Worm (Caenorhabditis elegans) whole organism, L1 larva: ENCODE measurements around the gene C27A7.6.
A peak's percentile ranks its signal among the peaks of the same experiment; 100 is the strongest.
"Not testable (repeated sequence)": the region's sequence is repeated elsewhere in the genome, so short reads cannot be mapped to it uniquely, and the experiment has no call there.

Experiments
- C16A3.4 ChIP-seq: fragments of 150-350 bp; optimal IDR thresholded peaks from 2 replicates; lab custom pipeline; 2014; ENCODE audit warnings: missing biosample characterization, missing genetic modification characterization
- ceh-63 ChIP-seq: fragments of 200-800 bp; sonication (Bioruptor generic); optimal IDR thresholded peaks from 2 replicates; lab custom pipeline; 2018; ENCODE audit warnings: mild to moderate bottlenecking, missing genetic modification characterization, missing compliant biosample characterization
- ceh-8 ChIP-seq: fragments of 200-800 bp; sonication (Bioruptor generic); optimal IDR thresholded peaks from 2 replicates; lab custom pipeline; 2018; ENCODE audit warnings: mild to moderate bottlenecking, missing genetic modification characterization, moderate library complexity, missing compliant biosample characterization
- ces-1 ChIP-seq: fragments of 150-350 bp; optimal IDR thresholded peaks from 2 replicates; lab custom pipeline; 2014; ENCODE audit warnings: missing biosample characterization, missing genetic modification reagents, missing genetic modification characterization
- efl-3 ChIP-seq: fragments of 200-800 bp; sonication (Bioruptor generic); optimal IDR thresholded peaks from 2 replicates; lab custom pipeline; 2018; ENCODE audit warnings: mild to moderate bottlenecking, missing genetic modification characterization, missing compliant biosample characterization
- elt-3 ChIP-seq, 6 experiments: fragments of 150-350 bp in 1 of 6; sonication (generic microtip); optimal IDR thresholded peaks; 2 replicates each; lab custom pipeline; 2017 to 2018; ENCODE audit warnings: missing biosample characterization in 6 of 6, missing genetic modification characterization in 6 of 6, inconsistent platforms in 1 of 6
- fkh-4 ChIP-seq: sonication (generic microtip); optimal IDR thresholded peaks from 2 replicates; lab custom pipeline; 2016; ENCODE audit warnings: missing compliant biosample characterization, missing genetic modification characterization, borderline replicate concordance
- fkh-8 ChIP-seq: sonication (generic microtip); optimal IDR thresholded peaks from 2 replicates; lab custom pipeline; 2016; ENCODE audit warnings: mild to moderate bottlenecking, missing genetic modification characterization, missing compliant biosample characterization
- hpl-2 ChIP-seq: fragments of 150-350 bp; optimal IDR thresholded peaks from 2 replicates; lab custom pipeline; 2014; ENCODE audit warnings: missing biosample characterization, missing genetic modification reagents, missing genetic modification characterization
- irx-1 ChIP-seq: sonication (generic microtip); optimal IDR thresholded peaks from 2 replicates; lab custom pipeline; 2016; ENCODE audit warnings: missing genetic modification characterization, missing compliant biosample characterization
- lin-13 ChIP-seq: fragments of 150-350 bp; optimal IDR thresholded peaks from 2 replicates; lab custom pipeline; 2014; ENCODE audit warnings: missing biosample characterization, missing genetic modification reagents, missing genetic modification characterization
- lin-14 ChIP-seq: fragments of 200-800 bp; sonication (Bioruptor generic); optimal IDR thresholded peaks from 2 replicates; lab custom pipeline; 2018; ENCODE audit warnings: mild to moderate bottlenecking, missing genetic modification characterization, moderate library complexity, missing compliant biosample characterization
- lsy-2 ChIP-seq, 2 experiments: fragments of 150-350 bp; optimal IDR thresholded peaks; 2 replicates each; lab custom pipeline; 2014; ENCODE audit warnings: missing biosample characterization in 2 of 2, missing genetic modification characterization in 2 of 2
- mep-1 ChIP-seq: fragments of 150-350 bp; optimal IDR thresholded peaks from 2 replicates; lab custom pipeline; 2014; ENCODE audit warnings: missing biosample characterization, missing genetic modification characterization
- nhr-237 ChIP-seq: fragments of 150-350 bp; optimal IDR thresholded peaks from 2 replicates; lab custom pipeline; 2014; ENCODE audit warnings: missing biosample characterization, missing genetic modification characterization
- nhr-28 ChIP-seq: fragments of 150-350 bp; optimal IDR thresholded peaks from 2 replicates; lab custom pipeline; 2014; ENCODE audit warnings: missing biosample characterization, missing genetic modification characterization
- nhr-47 ChIP-seq: sonication (generic microtip); optimal IDR thresholded peaks from 2 replicates; lab custom pipeline; 2016; ENCODE audit warnings: mild to moderate bottlenecking, missing genetic modification characterization, moderate library complexity, missing compliant biosample characterization
- nhr-71 ChIP-seq: sonication (generic microtip); optimal IDR thresholded peaks from 2 replicates; lab custom pipeline; 2016; ENCODE audit warnings: mild to moderate bottlenecking, missing genetic modification characterization, moderate library complexity, missing compliant biosample characterization
- nhr-77 ChIP-seq: fragments of 150-350 bp; optimal IDR thresholded peaks from 2 replicates; lab custom pipeline; 2014; ENCODE audit warnings: missing biosample characterization, missing genetic modification characterization
- nhr-90 ChIP-seq: sonication (generic microtip); optimal IDR thresholded peaks from 2 replicates; lab custom pipeline; 2016; ENCODE audit warnings: mild to moderate bottlenecking, missing genetic modification characterization, missing compliant biosample characterization; ENCODE audit not compliant: poor library complexity
- pag-3 ChIP-seq: sonication (generic microtip); optimal IDR thresholded peaks from 2 replicates; lab custom pipeline; 2017; ENCODE audit warnings: missing genetic modification characterization, mild to moderate bottlenecking, missing compliant biosample characterization, antibody characterized with exemption, borderline replicate concordance; ENCODE audit not compliant: insufficient read depth
- rnt-1 ChIP-seq: sonication (generic microtip); optimal IDR thresholded peaks from 2 replicates; lab custom pipeline; 2016; ENCODE audit warnings: mild to moderate bottlenecking, missing genetic modification characterization, moderate library complexity, missing compliant biosample characterization
- swsn-7 ChIP-seq: sonication (generic microtip); optimal IDR thresholded peaks from 2 replicates; lab custom pipeline; 2016; ENCODE audit warnings: missing genetic modification characterization, missing compliant biosample characterization
- tbx-2 ChIP-seq: sonication (generic microtip); optimal IDR thresholded peaks from 2 replicates; lab custom pipeline; 2016; ENCODE audit warnings: missing genetic modification characterization, missing compliant biosample characterization
- unc-30 ChIP-seq: sonication (generic microtip); optimal IDR thresholded peaks from 2 replicates; lab custom pipeline; 2017; ENCODE audit warnings: missing biosample characterization, missing genetic modification characterization
- unc-62 ChIP-seq: fragments of 150-350 bp; optimal IDR thresholded peaks from 2 replicates; lab custom pipeline; 2014; ENCODE audit warnings: missing biosample characterization, missing genetic modification reagents, missing genetic modification characterization
- vab-15 ChIP-seq: sonication (generic microtip); optimal IDR thresholded peaks from 2 replicates; lab custom pipeline; 2017; ENCODE audit warnings: missing genotype, mild to moderate bottlenecking, missing genetic modification characterization, missing compliant biosample characterization
- xbp-1 ChIP-seq: sonication (generic microtip); optimal IDR thresholded peaks from 2 replicates; lab custom pipeline; 2016; ENCODE audit warnings: missing genetic modification characterization, missing compliant biosample characterization
- zag-1 ChIP-seq: fragments of 150-350 bp; optimal IDR thresholded peaks from 2 replicates; lab custom pipeline; 2014; ENCODE audit warnings: missing biosample characterization, missing genetic modification characterization
- zip-4 ChIP-seq: fragments of 200-800 bp; sonication (Bioruptor generic); optimal IDR thresholded peaks from 2 replicates; lab custom pipeline; 2018; ENCODE audit warnings: mild to moderate bottlenecking, missing genetic modification characterization, moderate library complexity, missing compliant biosample characterization
- ztf-4 ChIP-seq: fragments of 150-350 bp; optimal IDR thresholded peaks from 2 replicates; lab custom pipeline; 2014; ENCODE audit warnings: missing biosample characterization, missing genetic modification characterization

C27A7.6 gene

ce11 chrV:12130688-12131087 lies at the start of gene C27A7.6:
Gene C27A7.6 (minus strand): TSS chrV:12130788.
- TF ChIP-seq irx-1, nhr-71, nhr-28 (tag; lab: Kevin White, UChicago): not testable (repeated sequence)

ce11 chrV:12179338-12179737 lies 48.8 kb upstream of the C27A7.6 start, which contains the start of gene clec-224:
Gene clec-224 (minus strand): TSS chrV:12179438.
- no peak for TF ChIP-seq fkh-4
- no peak for TF ChIP-seq tbx-2 (tag; lab: Kevin White, UChicago)
- TF ChIP-seq ces-1 (GFP tag; lab: Kevin White, UChicago) = no peak
- TF ChIP-seq zag-1 (tag; lab: Kevin White, UChicago) = no peak

ce11 chrV:12170114-12170513 lies 39.5 kb upstream of the C27A7.6 start, which contains the start of gene ZK863.1:
Gene ZK863.1 (minus strand): TSS chrV:12170214.
- TF ChIP-seq nhr-47 (tag; lab: Kevin White, UChicago) (no peak), fkh-4 (no peak), lin-14 (peak; percentile 35), ces-1 (GFP tag; lab: Kevin White, UChicago) (no peak)

- no peak for TF ChIP-seq hpl-2 (GFP tag; lab: Kevin White, UChicago)
- no peak for TF ChIP-seq unc-62 (GFP tag; lab: Kevin White, UChicago)
- TF ChIP-seq, all 84 proteins: peak for 0
Measured at ce11 chrV:12167653-12168052, 37.1 kb upstream of the C27A7.6 start, which contains the start of gene col-37. Gene col-37 (minus strand): TSS chrV:12167753.

- TF ChIP-seq elt-3 (tag; optimal IDR thresholded peaks at IDR 0.05; lab: Kevin White, UChicago) (no peak), ceh-8 (GFP tag; lab: Kevin White, UChicago) (peak; percentile 43)
Measured at ce11 chrV:12167031-12167430, 36.4 kb upstream of the C27A7.6 start.

- no peak for TF ChIP-seq swsn-7 (tag; lab: Kevin White, UChicago)
- no peak for TF ChIP-seq zip-4
- TF ChIP-seq nhr-28 (tag; lab: Kevin White, UChicago) = no peak
- no peak for TF ChIP-seq ztf-4 (tag; lab: Kevin White, UChicago)
- TF ChIP-seq unc-30 = no peak
- no peak for TF ChIP-seq rnt-1 (tag; lab: Kevin White, UChicago)
- no peak for TF ChIP-seq lin-13
- TF ChIP-seq efl-3 (GFP tag; lab: Kevin White, UChicago) = no peak
- TF ChIP-seq pag-3 (tag; lab: Kevin White, UChicago) = no peak
- TF ChIP-seq zag-1 (tag; lab: Kevin White, UChicago) = no peak
- no peak for TF ChIP-seq nhr-77 (tag; lab: Kevin White, UChicago)
Measured at ce11 chrV:12162906-12163305, 32.3 kb upstream of the C27A7.6 start, which contains the start of gene srj-4. Gene srj-4 (plus strand): TSS chrV:12163206.

- TF ChIP-seq nhr-28 (tag; lab: Kevin White, UChicago) (no peak), hpl-2 (GFP tag; lab: Kevin White, UChicago) (no peak), C16A3.4 (tag; lab: Kevin White, UChicago) (no peak), nhr-237 (tag; lab: Kevin White, UChicago) (no peak), mep-1 (no peak), fkh-4 (no peak), zip-4 (no peak), tbx-2 (tag; lab: Kevin White, UChicago) (no peak), fkh-8 (tag; lab: Kevin White, UChicago) (no peak), ceh-63 (GFP tag; lab: Kevin White, UChicago) (no peak), xbp-1 (tag; lab: Kevin White, UChicago) (no peak), lsy-2 (tag; optimal IDR thresholded peaks at IDR 0.05; lab: Kevin White, UChicago) (no peak), efl-3 (GFP tag; lab: Kevin White, UChicago) (no peak), nhr-90 (tag; lab: Kevin White, UChicago) (no peak), vab-15 (tag; lab: Kevin White, UChicago) (no peak), pag-3 (tag; lab: Kevin White, UChicago) (no peak)
Measured at ce11 chrV:12162220-12162619, 31.6 kb upstream of the C27A7.6 start, which contains the start of gene C27A7.5. Gene C27A7.5 (minus strand): TSS chrV:12162320.
